Fruit fly (Drosophila melanogaster) whole organism, embryonic: ENCODE results near the gene CG14787.
A peak's percentile ranks its signal among the peaks of the same experiment; 100 is the strongest.

Experiments used
- B-H2 ChIP-seq: fragments of 200-800 bp; sonication (Bioruptor generic); optimal IDR thresholded peaks from 2 replicates; lab custom pipeline; 2018; ENCODE audit warnings: missing biosample characterization, mild to moderate bottlenecking, missing genetic modification characterization
- Bteb2 ChIP-seq: fragments of 200-800 bp; sonication (Bioruptor generic); optimal IDR thresholded peaks from 2 replicates; lab custom pipeline; 2016; ENCODE audit warnings: missing biosample characterization, missing genetic modification characterization
- CG10543 ChIP-seq: fragments of 200-800 bp; sonication (Bioruptor generic); optimal IDR thresholded peaks from 3 replicates; lab custom pipeline; 2017; ENCODE audit warnings: missing biosample characterization, mild to moderate bottlenecking, missing genetic modification characterization, moderate library complexity
- CG11696 ChIP-seq: fragments of 200-800 bp; sonication (Bioruptor generic); IDR thresholded peaks from 2 replicates; pipeline ENCODE4 v1.3.6; 2022; ENCODE audit warnings: missing biosample characterization, missing genetic modification characterization
- CG1233 ChIP-seq: fragments of 200-800 bp; sonication (Bioruptor generic); optimal IDR thresholded peaks from 4 replicates; lab custom pipeline; 2018; ENCODE audit warnings: missing biosample characterization, mild to moderate bottlenecking, missing genetic modification characterization
- CG14014 ChIP-seq: fragments of 200-800 bp; sonication (Bioruptor generic); IDR thresholded peaks from 2 replicates; pipeline ENCODE4 v1.3.6; 2022; ENCODE audit warnings: missing biosample characterization, missing genetic modification characterization
- CG14860 ChIP-seq: fragments of 200-800 bp; sonication (Bioruptor generic); IDR thresholded peaks from 3 replicates; pipeline ENCODE4 v1.3.6; 2022; ENCODE audit warnings: missing biosample characterization, missing genetic modification characterization; ENCODE audit not compliant: partially characterized antibody
- CG17829 ChIP-seq: fragments of 200-800 bp; optimal IDR thresholded peaks from 2 replicates; lab custom pipeline; 2019; ENCODE audit warnings: missing biosample characterization, mild to moderate bottlenecking, missing genetic modification characterization, moderate library complexity
- CG17912 ChIP-seq: fragments of 200-800 bp; sonication (Bioruptor generic); optimal IDR thresholded peaks from 2 replicates; lab custom pipeline; 2018; ENCODE audit warnings: missing biosample characterization, mild to moderate bottlenecking, missing genetic modification characterization
- CG1792 ChIP-seq: fragments of 200-800 bp; sonication (Bioruptor generic); optimal IDR thresholded peaks from 2 replicates; lab custom pipeline; 2016; ENCODE audit warnings: missing biosample characterization, missing genetic modification characterization
- CG18262 ChIP-seq: fragments of 200-800 bp; optimal IDR thresholded peaks from 3 replicates; lab custom pipeline; 2019; ENCODE audit warnings: missing biosample characterization, mild to moderate bottlenecking, missing genetic modification characterization, moderate library complexity
- CG2678 ChIP-seq: fragments of 200-800 bp; sonication (Bioruptor generic); optimal IDR thresholded peaks from 3 replicates; lab custom pipeline; 2019; ENCODE audit warnings: missing biosample characterization, mild to moderate bottlenecking, missing genetic modification characterization, moderate library complexity
- CG2712 ChIP-seq: fragments of 200-800 bp; optimal IDR thresholded peaks from 3 replicates; lab custom pipeline; 2019; ENCODE audit warnings: missing biosample characterization, mild to moderate bottlenecking, missing genetic modification characterization, moderate library complexity
- CG2875 ChIP-seq: fragments of 200-800 bp; sonication (Bioruptor generic); optimal IDR thresholded peaks from 2 replicates; lab custom pipeline; 2017; ENCODE audit warnings: missing biosample characterization, mild to moderate bottlenecking, missing genetic modification characterization, missing genetic modification reagents
- CG42726 ChIP-seq: fragments of 200-800 bp; sonication (Bioruptor generic); IDR thresholded peaks from 2 replicates; pipeline ENCODE4 v1.3.6; 2022; ENCODE audit warnings: missing biosample characterization, missing genetic modification characterization; ENCODE audit not compliant: partially characterized antibody
- CG4707 ChIP-seq: fragments of 200-800 bp; sonication (Bioruptor generic); optimal IDR thresholded peaks from 2 replicates; lab custom pipeline; 2018; ENCODE audit warnings: missing biosample characterization, mild to moderate bottlenecking, missing genetic modification characterization, moderate library complexity
- CG5245 ChIP-seq: fragments of 200-800 bp; sonication (Bioruptor generic); optimal IDR thresholded peaks from 3 replicates; lab custom pipeline; 2016; ENCODE audit warnings: missing biosample characterization, missing genetic modification characterization
- CG6765 ChIP-seq: fragments of 200-800 bp; sonication (Bioruptor generic); optimal IDR thresholded peaks from 3 replicates; lab custom pipeline; 2017; ENCODE audit warnings: missing biosample characterization, mild to moderate bottlenecking, missing genetic modification characterization
- CG6791 ChIP-seq: fragments of 200-800 bp; sonication (Bioruptor generic); IDR thresholded peaks from 3 replicates; pipeline ENCODE4 v1.3.6; 2022; ENCODE audit warnings: missing biosample characterization, missing genetic modification characterization; ENCODE audit not compliant: partially characterized antibody
- CG7556 ChIP-seq: fragments of 200-800 bp; sonication (Bioruptor generic); optimal IDR thresholded peaks from 2 replicates; lab custom pipeline; 2017; ENCODE audit warnings: missing biosample characterization, mild to moderate bottlenecking, missing genetic modification characterization
- CG7786 ChIP-seq: fragments of 200-800 bp; sonication (Bioruptor generic); optimal IDR thresholded peaks from 2 replicates; lab custom pipeline; 2016; ENCODE audit warnings: missing biosample characterization, missing genetic modification characterization
- CG8478 ChIP-seq: fragments of >200 bp; optimal IDR thresholded peaks from 2 replicates; lab custom pipeline; 2018
- CG9817 ChIP-seq: fragments of 200-800 bp; sonication (Bioruptor generic); optimal IDR thresholded peaks from 2 replicates; lab custom pipeline; 2018; ENCODE audit warnings: missing biosample characterization, mild to moderate bottlenecking, missing genetic modification characterization, moderate library complexity
- CG9932 ChIP-seq: fragments of 200-800 bp; sonication (Bioruptor generic); IDR thresholded peaks from 2 replicates; pipeline ENCODE4 v1.3.6; 2022; ENCODE audit warnings: missing biosample characterization, missing genetic modification characterization
- Camta ChIP-seq: fragments of 200-800 bp; sonication (Bioruptor generic); optimal IDR thresholded peaks from 2 replicates; lab custom pipeline; 2016; ENCODE audit warnings: missing biosample characterization, missing genetic modification characterization
- D19A ChIP-seq: fragments of 200-800 bp; optimal IDR thresholded peaks from 3 replicates; lab custom pipeline; 2019; ENCODE audit warnings: missing biosample characterization, mild to moderate bottlenecking, missing genetic modification characterization, moderate library complexity
- Dad ChIP-seq: fragments of 200-800 bp; sonication (Bioruptor generic); optimal IDR thresholded peaks from 3 replicates; lab custom pipeline; 2016; ENCODE audit warnings: missing biosample characterization, missing genetic modification characterization
- Deaf1 ChIP-seq: fragments of 200-800 bp; optimal IDR thresholded peaks from 3 replicates; lab custom pipeline; 2019; ENCODE audit warnings: missing biosample characterization, mild to moderate bottlenecking, missing genetic modification characterization, moderate library complexity
- Dfd ChIP-seq, 2 experiments: fragments of >200 bp; optimal IDR thresholded peaks; 2 replicates each; lab custom pipeline; 2017; ENCODE audit warnings: missing biosample characterization in 2 of 2, missing genetic modification characterization in 2 of 2
- Dll ChIP-seq: fragments of 200-800 bp; sonication (Bioruptor generic); IDR thresholded peaks from 4 replicates; pipeline ENCODE4 v1.3.6; 2022; ENCODE audit warnings: missing biosample characterization, missing genetic modification characterization; ENCODE audit not compliant: partially characterized antibody
- HLH3B ChIP-seq: fragments of 200-800 bp; sonication (Bioruptor generic); IDR thresholded peaks from 2 replicates; pipeline ENCODE4 v1.3.6; 2022; ENCODE audit warnings: missing biosample characterization, missing genetic modification characterization
- HLHmδ ChIP-seq: fragments of 200-800 bp; sonication (Bioruptor generic); optimal IDR thresholded peaks from 2 replicates; lab custom pipeline; 2018; ENCODE audit warnings: missing biosample characterization, mild to moderate bottlenecking, missing genetic modification characterization, moderate library complexity
- Hand ChIP-seq: fragments of 200-800 bp; sonication (Bioruptor generic); optimal IDR thresholded peaks from 2 replicates; lab custom pipeline; 2017; ENCODE audit warnings: mild to moderate bottlenecking, missing biosample characterization, missing genetic modification reagents, missing genetic modification characterization
- Med ChIP-seq: fragments of 200-800 bp; sonication (Bioruptor generic); peaks from one replicate; lab custom pipeline; 2016; ENCODE audit warnings: missing biosample characterization, missing genetic modification characterization, mild to moderate bottlenecking, inconsistent platforms, moderate library complexity
- Meics ChIP-seq: fragments of 200-800 bp; sonication (Bioruptor generic); optimal IDR thresholded peaks from 2 replicates; lab custom pipeline; 2017; ENCODE audit warnings: missing biosample characterization, mild to moderate bottlenecking, missing genetic modification characterization
- NC2α ChIP-seq: fragments of 200-800 bp; sonication (Bioruptor generic); optimal IDR thresholded peaks from 2 replicates; lab custom pipeline; 2016; ENCODE audit warnings: missing biosample characterization, missing genetic modification characterization
- Neu2 ChIP-seq: fragments of 200-800 bp; sonication (Bioruptor generic); optimal IDR thresholded peaks from 3 replicates; lab custom pipeline; 2016; ENCODE audit warnings: missing biosample characterization, missing genetic modification characterization, borderline replicate concordance
- Poxn ChIP-seq: fragments of 200-800 bp; sonication (Bioruptor generic); IDR thresholded peaks from 2 replicates; pipeline ENCODE4 v1.3.6; 2022; ENCODE audit warnings: missing biosample characterization, missing genetic modification characterization
- Sin3A ChIP-seq: fragments of >200 bp; optimal IDR thresholded peaks from 2 replicates; lab custom pipeline; 2018
- bcd ChIP-seq: fragments of 200-800 bp; sonication (Bioruptor generic); optimal IDR thresholded peaks from 2 replicates; lab custom pipeline; 2017; ENCODE audit warnings: missing biosample characterization, mild to moderate bottlenecking, missing genetic modification characterization
- gt ChIP-seq: fragments of 200-800 bp; sonication (Bioruptor generic); IDR thresholded peaks from 2 replicates; pipeline ENCODE4 v1.3.6; 2022; ENCODE audit warnings: missing biosample characterization, missing genetic modification characterization
- oc ChIP-seq: fragments of 200-800 bp; sonication (Bioruptor generic); optimal IDR thresholded peaks from 2 replicates; lab custom pipeline; 2018; ENCODE audit warnings: missing biosample characterization, mild to moderate bottlenecking, missing genetic modification characterization, moderate library complexity
- pita ChIP-seq: fragments of 200-800 bp; sonication (Bioruptor generic); optimal IDR thresholded peaks from 2 replicates; lab custom pipeline; 2017; ENCODE audit warnings: missing biosample characterization, mild to moderate bottlenecking, missing genetic modification characterization
- prd ChIP-seq, 3 experiments: fragments of >200 bp in 2 of 3; fragments of 200-800 bp in 1 of 3; sonication (Bioruptor generic) in 1 of 3; optimal IDR thresholded peaks in 2 of 3; IDR thresholded peaks in 1 of 3; 2 replicates in 2 of 3; 3 replicates in 1 of 3; pipeline versions ENCODE4 v1.3.6 to Lab custom; 2017 to 2022; ENCODE audit warnings: missing biosample characterization in 1 of 3, missing genetic modification characterization in 1 of 3
- pzg ChIP-seq: fragments of 200-800 bp; sonication (Bioruptor generic); optimal IDR thresholded peaks from 3 replicates; lab custom pipeline; 2018; ENCODE audit warnings: missing biosample characterization, mild to moderate bottlenecking, missing genetic modification characterization, moderate library complexity
- row ChIP-seq: fragments of 200-800 bp; sonication (Bioruptor generic); IDR thresholded peaks from 3 replicates; pipeline ENCODE4 v1.3.6; 2022; ENCODE audit warnings: missing biosample characterization, missing genetic modification characterization
- slbo ChIP-seq: fragments of 200-800 bp; sonication (Bioruptor generic); IDR thresholded peaks from 2 replicates; pipeline ENCODE4 v1.3.6; 2022; ENCODE audit warnings: missing biosample characterization, missing genetic modification characterization
- slp2 ChIP-seq: fragments of 200-800 bp; sonication (Bioruptor generic); optimal IDR thresholded peaks from 2 replicates; lab custom pipeline; 2016; ENCODE audit warnings: missing biosample characterization, missing genetic modification characterization
- tna ChIP-seq: fragments of 200-800 bp; sonication (Bioruptor generic); IDR thresholded peaks from 2 replicates; pipeline ENCODE4 v1.3.6; 2022; ENCODE audit warnings: missing biosample characterization, missing genetic modification characterization; ENCODE audit not compliant: partially characterized antibody
- zfh1 ChIP-seq: fragments of 200-800 bp; sonication (Bioruptor generic); IDR thresholded peaks from 3 replicates; pipeline ENCODE4 v1.3.6; 2022; ENCODE audit warnings: missing biosample characterization, missing genetic modification characterization

The CG14787 gene

DNA sequence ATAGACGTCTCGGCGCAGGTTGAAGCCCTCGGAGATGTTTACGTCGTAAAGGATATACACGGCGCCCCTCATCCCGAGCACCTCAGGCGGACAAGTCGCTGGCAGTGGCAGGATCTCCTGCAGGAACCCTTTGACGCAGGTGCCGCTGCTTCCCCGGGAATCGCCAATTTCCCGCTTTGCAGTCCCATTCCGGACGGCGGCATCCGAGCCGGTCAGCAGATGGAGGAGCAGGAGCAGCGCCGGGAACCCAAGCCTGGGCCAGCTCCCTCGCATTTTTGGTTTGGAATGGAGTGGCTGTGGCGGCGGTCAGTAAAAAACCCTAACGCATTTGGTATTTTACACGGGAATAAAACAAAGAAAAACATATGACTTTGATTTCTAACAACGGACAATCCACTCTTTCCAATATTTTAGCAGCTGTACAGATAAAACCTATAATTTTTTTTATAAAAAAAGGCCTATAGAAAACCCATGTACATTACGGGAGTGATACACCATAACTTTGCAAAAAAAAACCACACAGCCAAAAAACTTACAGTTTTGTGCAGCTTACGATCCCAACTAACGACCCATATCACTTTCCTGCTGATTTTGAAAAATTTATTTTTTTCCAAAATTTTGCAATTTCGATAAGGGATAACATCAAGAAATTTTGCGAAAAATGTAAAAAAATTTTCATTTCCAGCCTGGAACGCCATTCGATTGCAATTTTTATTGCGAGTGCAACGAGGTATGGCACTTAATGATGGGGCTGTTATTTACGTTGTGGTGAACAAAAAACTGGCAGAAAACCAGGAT, 4.4 kb upstream of the CG14787 start, which contains the start of the genes O-fut2 and CG14777 (continued):
- TF ChIP-seq pita (GFP tag; lab: Kevin White, UChicago) (no peak), CG2875 (GFP tag; lab: Kevin White, UChicago) (no peak), gt (GFP tag; lab: Robert Waterston, UW) (no peak), CG6791 (GFP tag; lab: Robert Waterston, UW) (no peak), CG9817 (tag; lab: Kevin White, UChicago) (no peak), Dfd (GFP tag; optimal IDR thresholded peaks at IDR 0.05; lab: Kevin White, UChicago) (no peak), Deaf1 (tag; lab: Kevin White, UChicago) (no peak), CG2712 (tag; lab: Kevin White, UChicago) (no peak), CG10543 (GFP tag; lab: Kevin White, UChicago) (no peak), Meics (GFP tag; lab: Kevin White, UChicago) (no peak), bcd (GFP tag; lab: Kevin White, UChicago) (no peak), Poxn (no peak), Med (GFP tag; lab: Kevin White, UChicago) (peak; percentile 64), Dad (GFP tag; lab: Kevin White, UChicago) (no peak), Sin3A (lab: Kevin White, UChicago) (no peak), prd (optimal IDR thresholded peaks at IDR 0.05; lab: Kevin White, UChicago) (no peak), prd (GFP tag; IDR thresholded peaks at IDR 0.05; lab: Robert Waterston, UW) (peak; percentile 21; the same call in 1 of the 3 replicates), CG17912 (GFP tag; lab: Kevin White, UChicago) (no peak), CG7556 (GFP tag; lab: Kevin White, UChicago) (no peak), slbo (GFP tag; lab: Robert Waterston, UW) (peak; percentile 51; the same call in 1 of the 2 replicates), pzg (GFP tag; lab: Kevin White, UChicago) (peak; percentile 12), Camta (no peak), Dll (GFP tag; lab: Robert Waterston, UW) (no peak), CG11696 (GFP tag; lab: Robert Waterston, UW) (no peak), CG17829 (tag; lab: Kevin White, UChicago) (no peak), CG14860 (GFP tag; lab: Robert Waterston, UW) (no peak), oc (no peak), CG9932 (no peak), zfh1 (GFP tag; lab: Robert Waterston, UW) (no peak)

DNA sequence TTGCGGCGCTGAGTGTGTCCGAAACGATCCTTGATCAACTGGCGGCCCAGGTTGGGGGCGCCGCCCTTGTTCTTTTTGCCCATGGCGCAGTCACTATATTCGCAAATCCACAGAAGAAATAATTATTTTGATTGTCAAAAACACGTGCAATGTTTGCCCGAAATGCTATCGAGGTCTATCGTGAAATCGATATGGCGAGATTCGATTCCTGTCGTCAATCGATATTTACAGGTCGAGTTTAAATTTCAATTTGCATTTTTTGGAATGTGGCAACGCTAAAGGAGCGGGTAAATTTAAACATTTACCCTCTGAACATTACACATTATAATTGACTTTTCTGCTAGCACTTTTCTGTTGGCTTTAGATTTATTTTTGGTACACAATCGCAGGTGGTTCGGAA, 2.6 kb upstream of the CG14787 start, which contains the start of gene Ns3:
TSS of gene Ns3 (minus strand) at position 188 of the 400 bp plus-strand sequence.
- TF ChIP-seq CG42726 (GFP tag; lab: Robert Waterston, UW), result peak; percentile 71; the same call in 1 of the 2 replicates
- TF ChIP-seq CG5245 (GFP tag; lab: Kevin White, UChicago), result no peak
- TF ChIP-seq NC2α, result no peak
- TF ChIP-seq HLHmδ (GFP tag; lab: Kevin White, UChicago), result no peak
- TF ChIP-seq CG7786 (GFP tag; lab: Kevin White, UChicago), result no peak
- no peak for TF ChIP-seq Neu2 (GFP tag; lab: Kevin White, UChicago)
- TF ChIP-seq HLH3B (GFP tag; lab: Robert Waterston, UW), result no peak
- no peak for TF ChIP-seq Hand (GFP tag; lab: Kevin White, UChicago)
- peak; percentile 87 for TF ChIP-seq tna (GFP tag; lab: Robert Waterston, UW)
- no peak for TF ChIP-seq CG8478 (lab: Kevin White, UChicago)
- TF ChIP-seq CG1792, result no peak
- TF ChIP-seq D19A (tag; lab: Kevin White, UChicago), result no peak
- TF ChIP-seq CG18262 (tag; lab: Kevin White, UChicago), result no peak
- TF ChIP-seq CG14014 (GFP tag; lab: Robert Waterston, UW), result no peak
- no peak for TF ChIP-seq CG2678 (tag; lab: Kevin White, UChicago)
- no peak for TF ChIP-seq row (GFP tag; lab: Robert Waterston, UW)
- TF ChIP-seq CG6765 (GFP tag; lab: Kevin White, UChicago), result no peak
- TF ChIP-seq Bteb2, result no peak
- TF ChIP-seq B-H2, result no peak
- TF ChIP-seq slp2, result no peak
- no peak for TF ChIP-seq CG4707 (GFP tag; lab: Kevin White, UChicago)
- TF ChIP-seq CG1233 (GFP tag; lab: Kevin White, UChicago), result no peak
